Fruit fly (Drosophila melanogaster) whole organism, embryonic: ENCODE results near the gene CG34436.

Experiments used
- CG11085 ChIP-seq: fragments of 200-800 bp; sonication (Bioruptor generic); IDR thresholded peaks from 2 replicates; pipeline ENCODE4 v1.3.6; 2022; ENCODE audit warnings: missing biosample characterization, missing genetic modification characterization
- CG12236 ChIP-seq: fragments of 200-800 bp; sonication (Bioruptor generic); optimal IDR thresholded peaks from 2 replicates; lab custom pipeline; 2016; ENCODE audit warnings: missing biosample characterization, missing genetic modification characterization
- CG17612 ChIP-seq: fragments of 200-800 bp; sonication (Bioruptor generic); IDR thresholded peaks from 2 replicates; pipeline ENCODE4 v1.3.6; 2022; ENCODE audit warnings: missing biosample characterization, missing genetic modification characterization
- CG18262 ChIP-seq: fragments of 200-800 bp; optimal IDR thresholded peaks from 3 replicates; lab custom pipeline; 2019; ENCODE audit warnings: missing biosample characterization, mild to moderate bottlenecking, missing genetic modification characterization, moderate library complexity
- CG2116 ChIP-seq: fragments of 200-800 bp; sonication (Bioruptor generic); optimal IDR thresholded peaks from 3 replicates; lab custom pipeline; 2018; ENCODE audit warnings: missing biosample characterization, mild to moderate bottlenecking, missing genetic modification characterization
- CG2202 ChIP-seq: fragments of 200-800 bp; sonication (Bioruptor generic); optimal IDR thresholded peaks from 2 replicates; lab custom pipeline; 2018; ENCODE audit warnings: missing biosample characterization, mild to moderate bottlenecking, missing genetic modification characterization
- CG30431 ChIP-seq: fragments of 200-800 bp; sonication (Bioruptor generic); optimal IDR thresholded peaks from 2 replicates; lab custom pipeline; 2017; ENCODE audit warnings: missing biosample characterization, missing genetic modification characterization
- CG32532 ChIP-seq: fragments of 200-800 bp; sonication (Bioruptor generic); IDR thresholded peaks from 2 replicates; pipeline ENCODE4 v1.3.6; 2022; ENCODE audit warnings: missing biosample characterization, missing genetic modification characterization
- CG7372 ChIP-seq: fragments of 200-800 bp; sonication (Bioruptor generic); IDR thresholded peaks from 2 replicates; pipeline ENCODE4 v1.3.6; 2022; ENCODE audit warnings: missing biosample characterization, missing genetic modification characterization
- CG8388 ChIP-seq: fragments of 200-800 bp; sonication (Bioruptor generic); optimal IDR thresholded peaks from 2 replicates; lab custom pipeline; 2019; ENCODE audit warnings: missing biosample characterization, mild to moderate bottlenecking, missing genetic modification characterization, moderate library complexity
- CG8944 ChIP-seq: fragments of 200-800 bp; sonication (Bioruptor generic); optimal IDR thresholded peaks from 3 replicates; lab custom pipeline; 2016; ENCODE audit warnings: missing biosample characterization, missing genetic modification characterization
- CG9437 ChIP-seq: fragments of 200-800 bp; sonication (Bioruptor generic); optimal IDR thresholded peaks from 2 replicates; lab custom pipeline; 2018; ENCODE audit warnings: missing biosample characterization, mild to moderate bottlenecking, missing genetic modification characterization
- CG9727 ChIP-seq: fragments of 200-800 bp; sonication (Bioruptor generic); optimal IDR thresholded peaks from 3 replicates; lab custom pipeline; 2017; ENCODE audit warnings: missing biosample characterization, mild to moderate bottlenecking, missing genetic modification characterization
- CG9876 ChIP-seq: fragments of 200-800 bp; sonication (Bioruptor generic); optimal IDR thresholded peaks from 2 replicates; lab custom pipeline; 2016; ENCODE audit warnings: missing biosample characterization, missing genetic modification characterization
- Chrac-16 ChIP-seq: fragments of 200-800 bp; sonication (Bioruptor generic); optimal IDR thresholded peaks from 3 replicates; lab custom pipeline; 2016; ENCODE audit warnings: missing biosample characterization, missing genetic modification characterization
- Dbx ChIP-seq: fragments of 200-800 bp; sonication (Bioruptor generic); IDR thresholded peaks from 3 replicates; pipeline ENCODE4 v1.3.6; 2022; ENCODE audit warnings: missing biosample characterization, missing genetic modification characterization
- Dip2 ChIP-seq: fragments of 200-800 bp; sonication (Bioruptor generic); IDR thresholded peaks from 2 replicates; pipeline ENCODE4 v1.3.6; 2022; ENCODE audit warnings: missing biosample characterization, missing genetic modification characterization
- Doc3 ChIP-seq: fragments of 200-800 bp; sonication (Bioruptor generic); IDR thresholded peaks from 3 replicates; pipeline ENCODE4 v1.3.6; 2022; ENCODE audit warnings: missing biosample characterization, missing genetic modification characterization; ENCODE audit not compliant: partially characterized antibody
- Drgx ChIP-seq: fragments of 200-800 bp; sonication (Bioruptor generic); IDR thresholded peaks from 2 replicates; pipeline ENCODE4 v1.3.6; 2022; ENCODE audit warnings: missing biosample characterization, missing genetic modification characterization
- ERR ChIP-seq: fragments of 200-800 bp; sonication (Bioruptor generic); optimal IDR thresholded peaks from 2 replicates; lab custom pipeline; 2016; ENCODE audit warnings: missing biosample characterization, missing genetic modification characterization
- Gsc ChIP-seq: fragments of 200-800 bp; sonication (Bioruptor generic); IDR thresholded peaks from 2 replicates; pipeline ENCODE4 v1.3.6; 2022; ENCODE audit warnings: missing biosample characterization, missing genetic modification characterization
- HLH4C ChIP-seq: fragments of 200-800 bp; sonication (Bioruptor generic); IDR thresholded peaks from 3 replicates; pipeline ENCODE4 v1.3.6; 2022; ENCODE audit warnings: missing biosample characterization, missing genetic modification characterization; ENCODE audit not compliant: partially characterized antibody
- HLH54F ChIP-seq: fragments of 200-800 bp; sonication (Bioruptor generic); optimal IDR thresholded peaks from 3 replicates; lab custom pipeline; 2016; ENCODE audit warnings: missing biosample characterization, missing genetic modification characterization
- Hsf ChIP-seq: fragments of 200-800 bp; sonication (Bioruptor generic); optimal IDR thresholded peaks from 3 replicates; lab custom pipeline; 2016; ENCODE audit warnings: missing biosample characterization, missing genetic modification characterization
- Lpt ChIP-seq: fragments of >200 bp; optimal IDR thresholded peaks from 2 replicates; lab custom pipeline; 2018; ENCODE audit warnings: missing biosample characterization, missing genetic modification characterization
- Max ChIP-seq: fragments of 200-800 bp; sonication (Bioruptor generic); optimal IDR thresholded peaks from 2 replicates; lab custom pipeline; 2016; ENCODE audit warnings: missing biosample characterization, mild to moderate bottlenecking, missing genetic modification characterization
- Meics ChIP-seq: fragments of 200-800 bp; sonication (Bioruptor generic); optimal IDR thresholded peaks from 2 replicates; lab custom pipeline; 2017; ENCODE audit warnings: missing biosample characterization, mild to moderate bottlenecking, missing genetic modification characterization
- Mrtf ChIP-seq: fragments of 200-800 bp; sonication (Bioruptor generic); IDR thresholded peaks from 3 replicates; pipeline ENCODE4 v1.3.6; 2022; ENCODE audit warnings: missing biosample characterization, missing genetic modification characterization
- NFAT ChIP-seq: fragments of 200-800 bp; sonication (Bioruptor generic); IDR thresholded peaks from 2 replicates; pipeline ENCODE4 v1.3.6; 2022; ENCODE audit warnings: missing biosample characterization, missing genetic modification characterization
- Pdp1 ChIP-seq, 2 experiments: fragments of 200-800 bp; sonication (Bioruptor generic); optimal IDR thresholded peaks; 3 replicates each; lab custom pipeline; 2016; ENCODE audit warnings: missing biosample characterization in 2 of 2, missing genetic modification characterization in 2 of 2, mild to moderate bottlenecking in 1 of 2, moderate library complexity in 1 of 2
- Ravus ChIP-seq: fragments of 200-800 bp; sonication (Bioruptor generic); IDR thresholded peaks from 2 replicates; pipeline ENCODE4 v1.3.6; 2022; ENCODE audit warnings: missing biosample characterization, missing genetic modification characterization
- Side ChIP-seq: fragments of 200-800 bp; sonication (Bioruptor generic); optimal IDR thresholded peaks from 2 replicates; lab custom pipeline; 2016; ENCODE audit warnings: missing biosample characterization, missing genetic modification characterization
- bbx ChIP-seq: fragments of 200-800 bp; sonication (Bioruptor generic); IDR thresholded peaks from 2 replicates; pipeline ENCODE4 v1.3.6; 2022; ENCODE audit warnings: missing biosample characterization, missing genetic modification characterization; ENCODE audit not compliant: partially characterized antibody
- chn ChIP-seq: fragments of 200-800 bp; sonication (Bioruptor generic); optimal IDR thresholded peaks from 2 replicates; lab custom pipeline; 2016; ENCODE audit warnings: missing biosample characterization, missing genetic modification characterization
- crol ChIP-seq: fragments of 200-800 bp; sonication (Bioruptor generic); IDR thresholded peaks from 2 replicates; pipeline ENCODE4 v1.3.6; 2022; ENCODE audit warnings: missing biosample characterization, missing genetic modification characterization
- eyg ChIP-seq: fragments of 200-800 bp; sonication (Bioruptor generic); optimal IDR thresholded peaks from 3 replicates; lab custom pipeline; 2016; ENCODE audit warnings: missing biosample characterization, missing genetic modification characterization
- fd102C ChIP-seq: fragments of 200-800 bp; sonication (Bioruptor generic); optimal IDR thresholded peaks from 2 replicates; lab custom pipeline; 2018; ENCODE audit warnings: missing biosample characterization, mild to moderate bottlenecking, missing genetic modification characterization, moderate library complexity
- fd3F ChIP-seq: fragments of 200-800 bp; sonication (Bioruptor generic); optimal IDR thresholded peaks from 2 replicates; lab custom pipeline; 2018; ENCODE audit warnings: missing biosample characterization, mild to moderate bottlenecking, missing genetic modification characterization, moderate library complexity
- gcm2 ChIP-seq: fragments of 200-800 bp; sonication (Bioruptor generic); optimal IDR thresholded peaks from 2 replicates; lab custom pipeline; 2016; ENCODE audit warnings: missing biosample characterization, missing genetic modification characterization
- jigr1 ChIP-seq: fragments of 200-800 bp; sonication (Bioruptor generic); IDR thresholded peaks from 3 replicates; pipeline ENCODE4 v1.3.6; 2022; ENCODE audit warnings: missing biosample characterization, missing genetic modification characterization
- lmd ChIP-seq: fragments of 200-800 bp; sonication (Bioruptor generic); IDR thresholded peaks from 2 replicates; pipeline ENCODE4 v1.3.6; 2022; ENCODE audit warnings: missing biosample characterization, missing genetic modification characterization
- pzg ChIP-seq: fragments of 200-800 bp; sonication (Bioruptor generic); optimal IDR thresholded peaks from 3 replicates; lab custom pipeline; 2018; ENCODE audit warnings: missing biosample characterization, mild to moderate bottlenecking, missing genetic modification characterization, moderate library complexity
- ranshi ChIP-seq: fragments of 200-800 bp; sonication (Bioruptor generic); IDR thresholded peaks from 2 replicates; pipeline ENCODE4 v1.3.6; 2022; ENCODE audit warnings: missing biosample characterization, missing genetic modification characterization
- rib ChIP-seq: fragments of 200-800 bp; sonication (Bioruptor generic); IDR thresholded peaks from 2 replicates; pipeline ENCODE4 v1.3.6; 2022; ENCODE audit warnings: missing biosample characterization, missing genetic modification characterization
- sens ChIP-seq: fragments of 200-800 bp; sonication (Bioruptor generic); peaks from one replicate; lab custom pipeline; 2016; ENCODE audit warnings: missing biosample characterization, missing genetic modification characterization
- sisA ChIP-seq: fragments of 200-800 bp; sonication (Bioruptor generic); IDR thresholded peaks from 2 replicates; pipeline ENCODE4 v1.3.6; 2022; ENCODE audit warnings: missing biosample characterization, missing genetic modification characterization
- tna ChIP-seq: fragments of 200-800 bp; sonication (Bioruptor generic); IDR thresholded peaks from 2 replicates; pipeline ENCODE4 v1.3.6; 2022; ENCODE audit warnings: missing biosample characterization, missing genetic modification characterization; ENCODE audit not compliant: partially characterized antibody
- wdn ChIP-seq: fragments of 200-800 bp; sonication (Bioruptor generic); IDR thresholded peaks from 2 replicates; pipeline ENCODE4 v1.3.6; 2022; ENCODE audit warnings: missing biosample characterization, missing genetic modification characterization
- wek ChIP-seq: fragments of 200-800 bp; sonication (Bioruptor generic); optimal IDR thresholded peaks from 3 replicates; lab custom pipeline; 2018; ENCODE audit warnings: missing biosample characterization, mild to moderate bottlenecking, missing genetic modification characterization, moderate library complexity
- z ChIP-seq: fragments of 200-800 bp; sonication (Bioruptor generic); IDR thresholded peaks from 3 replicates; pipeline ENCODE4 v1.3.6; 2022; ENCODE audit warnings: missing biosample characterization, missing genetic modification characterization
- zen ChIP-seq: fragments of 200-800 bp; sonication (Bioruptor generic); optimal IDR thresholded peaks from 3 replicates; lab custom pipeline; 2018; ENCODE audit warnings: missing biosample characterization, mild to moderate bottlenecking, missing genetic modification characterization, moderate library complexity

The CG34436 gene

DNA sequence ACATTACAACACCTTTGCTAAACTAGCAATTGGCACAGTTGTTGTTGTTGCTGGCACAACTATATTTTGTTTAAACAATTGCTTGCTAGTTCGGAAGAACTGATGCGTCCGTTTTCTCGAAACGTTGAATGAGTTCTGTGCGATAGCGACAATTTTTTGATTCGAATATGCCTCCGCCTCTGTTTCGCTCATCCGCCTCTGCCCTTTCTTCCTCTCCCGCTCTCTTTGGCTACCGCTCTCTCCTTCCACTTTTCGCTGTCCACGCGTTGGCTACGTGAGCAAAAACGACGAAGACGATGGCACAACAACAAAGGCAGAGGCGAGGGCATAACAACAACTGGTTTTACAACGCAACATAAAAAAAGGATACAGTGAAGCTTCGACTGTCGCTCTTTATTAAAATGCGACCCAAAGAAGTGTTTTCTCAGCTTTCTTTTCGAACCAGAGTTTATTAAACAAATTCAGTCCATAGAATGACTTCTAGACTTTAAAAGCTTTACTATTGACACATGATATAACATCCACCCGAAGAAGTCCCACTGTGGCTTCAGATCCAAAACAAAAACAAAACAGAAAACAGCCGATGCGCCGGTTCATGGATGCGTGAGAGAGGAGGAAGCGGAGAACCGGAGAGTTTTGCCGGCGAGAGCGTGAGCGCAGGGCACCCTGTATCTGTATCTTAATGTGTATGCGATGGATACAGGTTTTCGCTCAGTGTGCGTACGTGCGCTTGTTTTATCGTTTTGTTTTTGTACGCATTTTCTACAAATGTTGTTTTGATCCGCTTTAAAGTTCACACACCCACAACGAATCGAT lies 44.0 kb downstream of the CG34436 start (continued):
- TF ChIP-seq gcm2, result peak; percentile 99
- TF ChIP-seq Chrac-16 (GFP tag; lab: Kevin White, UChicago), result peak; percentile 100
- TF ChIP-seq wdn, result no peak
- TF ChIP-seq CG9727 (GFP tag; lab: Kevin White, UChicago), result peak; percentile 100
- TF ChIP-seq CG12236 (GFP tag; lab: Kevin White, UChicago), result peak; percentile 99
- TF ChIP-seq Max, result peak; percentile 99
- TF ChIP-seq CG30431, result peak; percentile 99
- TF ChIP-seq zen, result peak; percentile 99
- TF ChIP-seq sisA, result no peak
- peak; percentile 98 for TF ChIP-seq CG8388 (GFP tag; lab: Kevin White, UChicago)
- no peak for TF ChIP-seq CG32532 (GFP tag; lab: Robert Waterston, UW)
- TF ChIP-seq CG17612 (GFP tag; lab: Robert Waterston, UW), result no peak
- TF ChIP-seq NFAT (GFP tag; lab: Robert Waterston, UW), result no peak
- no peak for TF ChIP-seq Mrtf
- TF ChIP-seq HLH54F (GFP tag; lab: Kevin White, UChicago), result peak; percentile 100
- no peak for TF ChIP-seq Doc3 (GFP tag; lab: Robert Waterston, UW)
- TF ChIP-seq CG18262 (tag; lab: Kevin White, UChicago), result peak; percentile 99
- no peak for TF ChIP-seq HLH4C (GFP tag; lab: Robert Waterston, UW)
- no peak for TF ChIP-seq CG7372 (GFP tag; lab: Robert Waterston, UW)
- no peak for TF ChIP-seq jigr1
- TF ChIP-seq Ravus (GFP tag; lab: Robert Waterston, UW), result no peak
- peak; percentile 98 for TF ChIP-seq CG2202 (tag; lab: Kevin White, UChicago)
- TF ChIP-seq ERR (GFP tag; lab: Kevin White, UChicago), result peak; percentile 99
- TF ChIP-seq CG9876 (GFP tag; lab: Kevin White, UChicago), result peak; percentile 99
- TF ChIP-seq CG8944 (GFP tag; lab: Kevin White, UChicago), result peak; percentile 99
- TF ChIP-seq Meics, result peak; percentile 99
- TF ChIP-seq bbx (GFP tag; lab: Robert Waterston, UW), result no peak
- no peak for TF ChIP-seq tna
- peak; percentile 100 for TF ChIP-seq sens
- peak; percentile 96 for TF ChIP-seq fd102C (GFP tag; lab: Kevin White, UChicago)
- TF ChIP-seq fd3F, result peak; percentile 99
- TF ChIP-seq z, result no peak
- no peak for TF ChIP-seq Gsc (GFP tag; lab: Robert Waterston, UW)
- TF ChIP-seq pzg (GFP tag; lab: Kevin White, UChicago), result peak; percentile 44
- TF ChIP-seq CG2116 (GFP tag; lab: Kevin White, UChicago), result peak; percentile 90
- peak; percentile 99 for TF ChIP-seq eyg
- TF ChIP-seq Dbx (GFP tag; lab: Robert Waterston, UW), result no peak
- TF ChIP-seq Lpt (GFP tag; lab: Kevin White, UChicago), result no peak
- TF ChIP-seq chn, result peak; percentile 100
- TF ChIP-seq rib (GFP tag; lab: Robert Waterston, UW), result no peak
- TF ChIP-seq CG9437, result peak; percentile 96
- TF ChIP-seq Pdp1 (GFP tag; optimal IDR thresholded peaks at IDR 0.05; lab: Kevin White, UChicago), result peak; percentile 100
- TF ChIP-seq ranshi (GFP tag; lab: Robert Waterston, UW), result no peak
- TF ChIP-seq wek (GFP tag; lab: Kevin White, UChicago), result peak; percentile 94
- no peak for TF ChIP-seq lmd
- peak; percentile 100 for TF ChIP-seq Side
- peak; percentile 100 for TF ChIP-seq Hsf (GFP tag; lab: Kevin White, UChicago)
- no peak for TF ChIP-seq Drgx (GFP tag; lab: Robert Waterston, UW)
- no peak for TF ChIP-seq CG11085 (GFP tag; lab: Robert Waterston, UW)
- no peak for TF ChIP-seq Dip2 (GFP tag; lab: Robert Waterston, UW)
- no peak for TF ChIP-seq crol (GFP tag; lab: Robert Waterston, UW)
